Fruit fly (Drosophila melanogaster): Measurements from ENCODE around the gene GstD5.

DNA sequence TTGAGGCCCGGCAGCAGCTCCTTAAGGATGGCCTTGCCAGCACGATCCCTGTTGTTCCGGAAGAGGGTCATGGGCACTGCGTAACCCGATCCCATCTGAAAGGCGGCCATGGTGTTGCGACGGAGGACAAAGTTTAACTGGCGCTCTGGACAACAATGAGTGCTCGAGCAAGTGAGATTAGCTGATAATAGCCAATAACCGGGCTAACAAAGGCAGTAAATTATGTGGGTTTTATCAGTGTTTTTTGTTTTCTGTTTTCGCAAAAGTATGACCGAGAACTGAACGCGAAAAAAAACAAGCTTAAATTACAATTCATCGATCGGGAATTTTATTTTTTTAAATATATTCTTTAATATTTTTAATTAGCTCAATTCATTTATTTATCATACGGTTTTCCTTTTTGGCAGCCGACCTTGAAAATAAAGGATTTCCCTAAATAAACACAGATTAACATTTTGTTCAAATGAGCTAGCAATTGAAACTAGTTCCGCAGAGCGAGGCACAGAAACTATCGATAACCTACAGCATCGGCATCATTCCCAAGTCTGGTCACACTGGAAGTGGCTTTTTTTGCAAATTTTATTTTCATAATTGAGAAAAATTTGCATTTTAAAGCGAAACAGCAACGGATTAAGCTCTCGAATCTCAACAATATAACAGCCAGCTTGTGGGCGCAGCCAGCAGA is 37.9 kb downstream of the GstD5 start, which contains the start of the genes Dip-C and pps:
- TF ChIP-seq Snoo (tag; optimal IDR thresholded peaks at IDR 0.05), result no peak
- no peak for TF ChIP-seq CG8301 (tag; optimal IDR thresholded peaks at IDR 0.05)
- no peak for TF ChIP-seq rn (GFP tag; IDR thresholded peaks at IDR 0.05)
- TF ChIP-seq fd96Ca (GFP tag; IDR thresholded peaks at IDR 0.05), result no peak
- no peak for TF ChIP-seq CG8159 (tag; optimal IDR thresholded peaks at IDR 0.05)
- no peak for TF ChIP-seq CG12605 (GFP tag; IDR thresholded peaks at IDR 0.05)
